Fruit fly (Drosophila melanogaster): ENCODE data around the gene msl-1.

msl-1 gene

dm6 chr2L:18676948-18677820 lies 11.4 kb downstream of the msl-1 start, which contains the start of the genes Mst36Fa and CG31751 (continued):
- peak; percentile 92 for TF ChIP-seq Fer1 (GFP tag; optimal IDR thresholded peaks at IDR 0.05)
- TF ChIP-seq TFAM (GFP tag; optimal IDR thresholded peaks at IDR 0.05), result no peak

- TF ChIP-seq mirr (GFP tag; optimal IDR thresholded peaks at IDR 0.05) (no peak), br (optimal IDR thresholded peaks at IDR 0.05) (no peak), Antp (GFP tag; optimal IDR thresholded peaks at IDR 0.05) (no peak), Hand (GFP tag; optimal IDR thresholded peaks at IDR 0.05) (no peak), H15 (GFP tag; IDR thresholded peaks at IDR 0.05) (no peak), CG2199 (GFP tag; IDR thresholded peaks at IDR 0.05) (no peak), gt (GFP tag; IDR thresholded peaks at IDR 0.05) (no peak), CG4404 (GFP tag; IDR thresholded peaks at IDR 0.05) (no peak), nerfin-2 (GFP tag; IDR thresholded peaks at IDR 0.05; ENCODE audit: partially characterized antibody) (no peak), nau (GFP tag; optimal IDR thresholded peaks at IDR 0.05) (no peak), aop (GFP tag; IDR thresholded peaks at IDR 0.05) (no peak), klu (GFP tag; IDR thresholded peaks at IDR 0.05) (no peak)
These were observed 13.6 kb downstream of the msl-1 start, which contains the start of gene Mst36Fb for dm6 chr2L:18674994-18675393. TSS of gene Mst36Fb (minus strand) at chr2L:18675094.

dm6 chr2L:18673185-18673584 lies 15.4 kb downstream of the msl-1 start, which contains the start of gene CG43339:
TSS of gene CG43339 (minus strand) at chr2L:18673285.
- no peak for TF ChIP-seq CG6765 (GFP tag; optimal IDR thresholded peaks at IDR 0.05)
- no peak for TF ChIP-seq CG2678 (tag; optimal IDR thresholded peaks at IDR 0.05)
- no peak for TF ChIP-seq CG1024 (GFP tag; IDR thresholded peaks at IDR 0.05)
- no peak for TF ChIP-seq Fer1 (GFP tag; optimal IDR thresholded peaks at IDR 0.05)
- no peak for TF ChIP-seq Lpt (GFP tag; optimal IDR thresholded peaks at IDR 0.05)
- no peak for TF ChIP-seq sens-2 (GFP tag; IDR thresholded peaks at IDR 0.05)
- no peak for TF ChIP-seq Mrtf (GFP tag; IDR thresholded peaks at IDR 0.05)
- TF ChIP-seq Neu2 (GFP tag; optimal IDR thresholded peaks at IDR 0.05; ENCODE audit: borderline replicate concordance), result no peak
- no peak for TF ChIP-seq scrt (GFP tag; optimal IDR thresholded peaks at IDR 0.05)
- TF ChIP-seq Pdp1 (GFP tag; optimal IDR thresholded peaks at IDR 0.05), result no peak
- TF ChIP-seq lola (GFP tag; optimal IDR thresholded peaks at IDR 0.05), result no peak
- TF ChIP-seq CG31224 (GFP tag; IDR thresholded peaks at IDR 0.05), result no peak
- TF ChIP-seq HmgD (GFP tag; optimal IDR thresholded peaks at IDR 0.05), result no peak
- no peak for TF ChIP-seq gcm (GFP tag; optimal IDR thresholded peaks at IDR 0.05)
- no peak for TF ChIP-seq D19A (tag; optimal IDR thresholded peaks at IDR 0.05)
- no peak for TF ChIP-seq CG16779 (GFP tag; IDR thresholded peaks at IDR 0.05)
- TF ChIP-seq CG7963 (GFP tag; IDR thresholded peaks at IDR 0.05; ENCODE audit: partially characterized antibody), result no peak
- no peak for TF ChIP-seq Abd-B (GFP tag; optimal IDR thresholded peaks at IDR 0.05)

dm6 chr2L:18671146-18671545 lies 17.5 kb downstream of the msl-1 start, which contains the start of gene CG43338:
TSS of gene CG43338 (minus strand) at chr2L:18671246.
- TF ChIP-seq Ets65A (GFP tag) (no peak), MBD-R2 (GFP tag; IDR thresholded peaks at IDR 0.05) (no peak), CG10366 (GFP tag; IDR thresholded peaks at IDR 0.05) (no peak), Ptx1 (GFP tag; IDR thresholded peaks at IDR 0.05) (no peak), CG10431 (GFP tag; optimal IDR thresholded peaks at IDR 0.05) (no peak), CG18262 (tag; optimal IDR thresholded peaks at IDR 0.05) (no peak), CG2889 (GFP tag; IDR thresholded peaks at IDR 0.05) (no peak), CG14860 (GFP tag; IDR thresholded peaks at IDR 0.05; ENCODE audit: partially characterized antibody) (no peak)
